Fruit fly (Drosophila melanogaster) whole organism, wandering third instar larva: ENCODE measurements around the gene Tim17b1.

ENCODE experiments used
- CG32264 ChIP-seq: fragments of 200-800 bp; sonication (Bioruptor generic); optimal IDR thresholded peaks from 2 replicates; lab custom pipeline; 2016; ENCODE audit warnings: missing biosample characterization, missing genetic modification characterization
- CG9705 ChIP-seq: fragments of 200-800 bp; sonication (Bioruptor generic); optimal IDR thresholded peaks from 2 replicates; lab custom pipeline; 2018; ENCODE audit warnings: missing biosample characterization, mild to moderate bottlenecking, missing genetic modification characterization
- GATAd ChIP-seq: sonication (Bioruptor generic); optimal IDR thresholded peaks from 2 replicates; lab custom pipeline; 2016; ENCODE audit warnings: missing biosample characterization, missing genetic modification characterization
- fru ChIP-seq: fragments of 200-800 bp; sonication (Bioruptor generic); optimal IDR thresholded peaks from 3 replicates; lab custom pipeline; 2016; ENCODE audit warnings: missing biosample characterization, mild to moderate bottlenecking, missing genetic modification characterization
- h ChIP-seq: fragments of 200-800 bp; sonication (Bioruptor generic); optimal IDR thresholded peaks from 3 replicates; lab custom pipeline; 2016; ENCODE audit warnings: missing biosample characterization, mild to moderate bottlenecking, missing genetic modification characterization
- jim ChIP-seq: fragments of 175-275, 200-325 bp; sonication (Bioruptor generic); optimal IDR thresholded peaks from 2 replicates; lab custom pipeline; 2016; ENCODE audit warnings: missing biosample characterization, mild to moderate bottlenecking, missing genetic modification characterization
- woc ChIP-seq: sonication (Bioruptor generic); optimal IDR thresholded peaks from 2 replicates; lab custom pipeline; 2016; ENCODE audit warnings: missing biosample characterization, mild to moderate bottlenecking, missing genetic modification characterization

DNA sequence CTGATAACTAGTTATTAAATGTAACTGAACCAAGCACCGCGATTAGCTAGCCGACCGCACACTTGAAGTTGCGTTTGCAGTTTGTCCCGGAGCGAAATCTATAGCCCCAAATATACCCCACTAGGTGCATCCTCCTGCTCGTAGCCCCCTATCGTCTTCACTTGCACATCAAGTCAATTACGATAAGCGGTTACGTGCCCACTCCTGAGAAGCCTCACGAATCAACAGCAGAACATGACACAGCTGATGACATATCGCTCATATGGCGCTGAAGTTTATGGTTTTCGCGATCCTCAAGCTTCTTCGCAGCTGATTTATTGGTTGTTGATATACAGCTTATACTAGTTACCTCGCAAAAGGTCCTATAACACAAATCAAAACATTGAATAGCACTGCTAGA is 38.7 kb upstream of the Tim17b1 start:
- no peak for TF ChIP-seq CG9705
- TF ChIP-seq woc (GFP tag; lab: Kevin White, UChicago), result no peak
- no peak for TF ChIP-seq CG32264 (GFP tag; lab: Kevin White, UChicago)
- TF ChIP-seq h (GFP tag; lab: Kevin White, UChicago), result no peak
- TF ChIP-seq GATAd (GFP tag; lab: Kevin White, UChicago), result no peak
- TF ChIP-seq fru, result no peak
- no peak for TF ChIP-seq jim (GFP tag; lab: Kevin White, UChicago)
